Worm (Caenorhabditis elegans) whole organism, midembryonic: Measurements from ENCODE around the gene acs-11.

Experiments used
- cog-1 ChIP-seq: sonication (generic microtip); optimal IDR thresholded peaks from 2 replicates; lab custom pipeline; 2016; ENCODE audit warnings: missing genetic modification characterization, missing compliant biosample characterization
- flt-1 ChIP-seq: fragments of 200-800 bp; sonication (Bioruptor generic); IDR thresholded peaks from 2 replicates; pipeline ENCODE4 v1.3.6; 2022; ENCODE audit warnings: missing genetic modification characterization, missing compliant biosample characterization
- klf-2 ChIP-seq: fragments of 200-800 bp; sonication (Bioruptor generic); conservative IDR thresholded peaks from 2 replicates; pipeline ENCODE4 v1.3.6; 2022; ENCODE audit warnings: missing genetic modification reagents, missing genetic modification characterization, missing compliant biosample characterization
- med-1 ChIP-seq: sonication (generic microtip); optimal IDR thresholded peaks from 2 replicates; lab custom pipeline; 2017; ENCODE audit warnings: missing genetic modification characterization, mild to moderate bottlenecking, missing compliant biosample characterization, antibody characterized with exemption, missing genetic modification reagents; ENCODE audit not compliant: insufficient read depth
- ref-1 ChIP-seq: fragments of 200-800 bp; sonication (Bioruptor generic); conservative IDR thresholded peaks from 2 replicates; pipeline ENCODE4 v1.3.6; 2022; ENCODE audit warnings: missing genetic modification reagents, missing genetic modification characterization, missing compliant biosample characterization
- tab-1 ChIP-seq: fragments of 200-800 bp; sonication (Bioruptor generic); IDR thresholded peaks from 2 replicates; pipeline ENCODE4 v1.3.6; 2022; ENCODE audit warnings: missing genetic modification characterization, missing compliant biosample characterization
- ztf-29 ChIP-seq: fragments of 200-800 bp; sonication (Bioruptor generic); IDR thresholded peaks from 2 replicates; pipeline ENCODE4 v1.3.6; 2022; ENCODE audit warnings: missing genetic modification reagents, missing genetic modification characterization, missing compliant biosample characterization

DNA sequence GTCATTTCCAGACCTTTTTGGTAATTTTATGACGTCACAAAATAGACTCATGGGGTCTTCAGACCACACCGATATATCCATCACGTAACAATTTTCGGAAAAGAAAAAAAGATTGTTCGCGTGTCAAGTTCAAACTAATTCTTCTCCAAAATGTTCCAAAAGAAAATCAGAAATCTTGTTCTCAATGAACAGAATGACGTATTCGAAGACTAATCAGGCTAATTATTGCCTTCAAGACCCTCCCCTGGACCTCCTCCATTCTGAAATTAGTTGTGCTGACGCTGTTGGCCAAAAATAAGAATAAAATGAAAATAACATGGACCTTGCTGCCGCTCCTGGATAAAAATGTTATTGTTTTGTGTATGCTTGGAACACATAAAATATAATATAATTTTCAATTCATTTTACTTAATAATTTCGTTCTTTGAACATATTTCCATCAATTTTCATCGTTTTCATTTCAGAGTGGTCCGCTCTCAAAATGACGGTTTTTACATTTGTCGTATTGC, 48.0 kb downstream of the acs-11 start, which contains the start of gene F26G1.15:
- TF ChIP-seq ref-1 (GFP tag; lab: Robert Waterston, UW), result no peak
- TF ChIP-seq klf-2 (GFP tag; lab: Robert Waterston, UW), result no peak
- TF ChIP-seq med-1, result no peak
- no peak for TF ChIP-seq cog-1 (tag; lab: Kevin White, UChicago)
- TF ChIP-seq ztf-29 (GFP tag; lab: Robert Waterston, UW), result no peak
- TF ChIP-seq flt-1 (GFP tag; lab: Robert Waterston, UW), result no peak
- no peak for TF ChIP-seq tab-1 (GFP tag; lab: Robert Waterston, UW)
